Worm (Caenorhabditis elegans): ENCODE results near the gene ubc-18.

Gene ubc-18

ce11 chrIII:7060531-7061095 is 7.8 kb downstream of the ubc-18 start, which contains the start of gene egg-2:
TSS of gene egg-2 (minus strand) at chrIII:7060583.
- TF ChIP-seq ref-2 (tag; optimal IDR thresholded peaks at IDR 0.05): no peak
- TF ChIP-seq pqm-1 (tag; optimal IDR thresholded peaks at IDR 0.05): no peak
- TF ChIP-seq ceh-24 (tag; optimal IDR thresholded peaks at IDR 0.05): no peak
- no peak for TF ChIP-seq syd-9 (tag; optimal IDR thresholded peaks at IDR 0.05)
- TF ChIP-seq hlh-8 (tag; optimal IDR thresholded peaks at IDR 0.05): no peak
- no peak for TF ChIP-seq lim-6 (tag; optimal IDR thresholded peaks at IDR 0.05)

- no peak for TF ChIP-seq sox-4 (tag; optimal IDR thresholded peaks at IDR 0.05)
- no peak for TF ChIP-seq T23F11.4 (GFP tag; optimal IDR thresholded peaks at IDR 0.05)
- TF ChIP-seq ref-2 (tag; optimal IDR thresholded peaks at IDR 0.05): no peak
- TF ChIP-seq ceh-19 (GFP tag; optimal IDR thresholded peaks at IDR 0.05): no peak
- no peak for TF ChIP-seq lim-6 (tag; optimal IDR thresholded peaks at IDR 0.05)
- no peak for TF ChIP-seq zip-5 (tag; optimal IDR thresholded peaks at IDR 0.05)
- no peak for TF ChIP-seq elt-4 (tag; optimal IDR thresholded peaks at IDR 0.05)
- TF ChIP-seq ttx-3 (tag; optimal IDR thresholded peaks at IDR 0.05): no peak
- TF ChIP-seq nhr-232 (tag; optimal IDR thresholded peaks at IDR 0.05): no peak
- no peak for TF ChIP-seq pax-1 (tag; optimal IDR thresholded peaks at IDR 0.05)
- TF ChIP-seq ceh-9 (tag; optimal IDR thresholded peaks at IDR 0.05): no peak
- TF ChIP-seq unc-86 (tag; optimal IDR thresholded peaks at IDR 0.05): no peak
- no peak for TF ChIP-seq rnt-1 (tag; optimal IDR thresholded peaks at IDR 0.05)
- TF ChIP-seq unc-42 (tag; optimal IDR thresholded peaks at IDR 0.05): no peak
- TF ChIP-seq ceh-45 (GFP tag; IDR thresholded peaks at IDR 0.05): no peak
Measured at ce11 chrIII:7056241-7056640, 12.1 kb downstream of the ubc-18 start, which contains the start of gene R01H2.2. TSS of gene R01H2.2 (plus strand) at chrIII:7056541.

ce11 chrIII:7045643-7046042 is 22.7 kb downstream of the ubc-18 start, which contains the start of gene R01H2.7:
TSS of gene R01H2.7 (minus strand) at chrIII:7045743.
- no peak for TF ChIP-seq syd-9 (tag; optimal IDR thresholded peaks at IDR 0.05)
- TF ChIP-seq unc-86 (tag; optimal IDR thresholded peaks at IDR 0.05): no peak
- no peak for TF ChIP-seq elt-2 (tag; optimal IDR thresholded peaks at IDR 0.05)
- no peak for TF ChIP-seq pros-1 (tag; optimal IDR thresholded peaks at IDR 0.05)
- no peak for TF ChIP-seq pha-2 (tag; optimal IDR thresholded peaks at IDR 0.05)
- TF ChIP-seq pha-4 (tag; optimal IDR thresholded peaks at IDR 0.05): no peak
- no peak for TF ChIP-seq C08G9.2 (tag; optimal IDR thresholded peaks at IDR 0.05)
- TF ChIP-seq ceh-30 (tag; optimal IDR thresholded peaks at IDR 0.05): no peak
- no peak for TF ChIP-seq K02D7.2 (tag; optimal IDR thresholded peaks at IDR 0.05)
- no peak for TF ChIP-seq gmeb-2 (tag; optimal IDR thresholded peaks at IDR 0.05)
- TF ChIP-seq T23F11.4 (GFP tag; optimal IDR thresholded peaks at IDR 0.05): no peak
- no peak for TF ChIP-seq K09A11.1 (tag; optimal IDR thresholded peaks at IDR 0.05; ENCODE audit: insufficient read depth)
- TF ChIP-seq tbx-2 (tag; optimal IDR thresholded peaks at IDR 0.05): no peak
- TF ChIP-seq zip-5 (tag; optimal IDR thresholded peaks at IDR 0.05): no peak
- TF ChIP-seq ceh-6 (GFP tag; optimal IDR thresholded peaks at IDR 0.05): no peak
- TF ChIP-seq unc-55 (GFP tag; optimal IDR thresholded peaks at IDR 0.05): no peak
- TF ChIP-seq rnt-1 (tag; optimal IDR thresholded peaks at IDR 0.05): no peak
- TF ChIP-seq Y22D7AL.16 (tag; optimal IDR thresholded peaks at IDR 0.05): no peak
- TF ChIP-seq nhr-11 (tag; optimal IDR thresholded peaks at IDR 0.05): no peak
- TF ChIP-seq mec-3 (tag; optimal IDR thresholded peaks at IDR 0.05; ENCODE audit: borderline replicate concordance): no peak

- no peak for TF ChIP-seq sox-2 (GFP tag; IDR thresholded peaks at IDR 0.05)
Measured at ce11 chrIII:7034252-7035223, 33.8 kb downstream of the ubc-18 start.

Data from whole organism, late embryonic.